Worm (Caenorhabditis elegans): ENCODE results near the gene ivns-1.

The ivns-1 gene

ce11 chrX:12633862-12634404, at the start of gene ivns-1:
TSS of gene ivns-1 (minus strand) at chrX:12634354.
- TF ChIP-seq T22C8.4 (GFP tag; IDR thresholded peaks at IDR 0.05), result no peak
- no peak for TF ChIP-seq ztf-29 (GFP tag; IDR thresholded peaks at IDR 0.05)
- no peak for TF ChIP-seq klf-2 (GFP tag; conservative IDR thresholded peaks at IDR 0.05)

ce11 chrX:12679603-12680002, 45.4 kb upstream of the ivns-1 start:
- no peak for TF ChIP-seq T22C8.4 (GFP tag; IDR thresholded peaks at IDR 0.05)
- no peak for TF ChIP-seq tab-1 (GFP tag; IDR thresholded peaks at IDR 0.05)
- TF ChIP-seq cog-1 (tag; optimal IDR thresholded peaks at IDR 0.05), result no peak
- TF ChIP-seq med-1 (GFP tag; optimal IDR thresholded peaks at IDR 0.05; ENCODE audit: insufficient read depth), result no peak
- no peak for TF ChIP-seq ref-1 (GFP tag; conservative IDR thresholded peaks at IDR 0.05)
- no peak for TF ChIP-seq klf-2 (GFP tag; conservative IDR thresholded peaks at IDR 0.05)
- no peak for TF ChIP-seq flt-1 (GFP tag; IDR thresholded peaks at IDR 0.05)
- TF ChIP-seq ztf-29 (GFP tag; IDR thresholded peaks at IDR 0.05), result no peak
- no peak for TF ChIP-seq ztf-23 (GFP tag; IDR thresholded peaks at IDR 0.05)

ce11 chrX:12678532-12678931, 44.4 kb upstream of the ivns-1 start, which contains the start of gene adt-1:
TSS of gene adt-1 (plus strand) at chrX:12678832.
- TF ChIP-seq flt-1 (GFP tag; IDR thresholded peaks at IDR 0.05) (no peak), klf-2 (GFP tag; conservative IDR thresholded peaks at IDR 0.05) (no peak), ztf-23 (GFP tag; IDR thresholded peaks at IDR 0.05) (no peak), ztf-29 (GFP tag; IDR thresholded peaks at IDR 0.05) (no peak), T22C8.4 (GFP tag; IDR thresholded peaks at IDR 0.05) (no peak), tab-1 (GFP tag; IDR thresholded peaks at IDR 0.05) (no peak), cog-1 (tag; optimal IDR thresholded peaks at IDR 0.05) (no peak), ref-1 (GFP tag; conservative IDR thresholded peaks at IDR 0.05) (no peak), med-1 (GFP tag; optimal IDR thresholded peaks at IDR 0.05; ENCODE audit: insufficient read depth) (no peak)

ce11 chrX:12677113-12677512, 43.0 kb upstream of the ivns-1 start:
- no peak for TF ChIP-seq ref-1 (GFP tag; conservative IDR thresholded peaks at IDR 0.05)
- no peak for TF ChIP-seq T22C8.4 (GFP tag; IDR thresholded peaks at IDR 0.05)
- TF ChIP-seq ztf-23 (GFP tag; IDR thresholded peaks at IDR 0.05), result no peak
- no peak for TF ChIP-seq ztf-29 (GFP tag; IDR thresholded peaks at IDR 0.05)
- no peak for TF ChIP-seq med-1 (GFP tag; optimal IDR thresholded peaks at IDR 0.05; ENCODE audit: insufficient read depth)
- no peak for TF ChIP-seq flt-1 (GFP tag; IDR thresholded peaks at IDR 0.05)
- TF ChIP-seq tab-1 (GFP tag; IDR thresholded peaks at IDR 0.05), result no peak

- TF ChIP-seq flt-1 (GFP tag; IDR thresholded peaks at IDR 0.05) (no peak), tab-1 (GFP tag; IDR thresholded peaks at IDR 0.05) (no peak), ztf-29 (GFP tag; IDR thresholded peaks at IDR 0.05) (no peak), T22C8.4 (GFP tag; IDR thresholded peaks at IDR 0.05) (no peak), med-1 (GFP tag; optimal IDR thresholded peaks at IDR 0.05; ENCODE audit: insufficient read depth) (no peak), cog-1 (tag; optimal IDR thresholded peaks at IDR 0.05) (no peak), ztf-23 (GFP tag; IDR thresholded peaks at IDR 0.05) (no peak)
These were observed 37.6 kb upstream of the ivns-1 start for ce11 chrX:12671638-12672290.

- TF ChIP-seq ref-1 (GFP tag; conservative IDR thresholded peaks at IDR 0.05) (no peak), ztf-23 (GFP tag; IDR thresholded peaks at IDR 0.05) (no peak), flt-1 (GFP tag; IDR thresholded peaks at IDR 0.05) (peak; percentile 62), cog-1 (tag; optimal IDR thresholded peaks at IDR 0.05) (peak; percentile 69)
These were observed 36.2 kb upstream of the ivns-1 start for ce11 chrX:12670385-12670784.

- TF ChIP-seq ref-1 (GFP tag; conservative IDR thresholded peaks at IDR 0.05), result no peak
These were observed 34.9 kb upstream of the ivns-1 start for ce11 chrX:12668941-12669501.

- TF ChIP-seq flt-1 (GFP tag; IDR thresholded peaks at IDR 0.05) (no peak), ztf-29 (GFP tag; IDR thresholded peaks at IDR 0.05) (no peak), T22C8.4 (GFP tag; IDR thresholded peaks at IDR 0.05) (no peak), klf-2 (GFP tag; conservative IDR thresholded peaks at IDR 0.05) (no peak), med-1 (GFP tag; optimal IDR thresholded peaks at IDR 0.05; ENCODE audit: insufficient read depth) (no peak), ref-1 (GFP tag; conservative IDR thresholded peaks at IDR 0.05) (no peak)
These were observed 33.8 kb upstream of the ivns-1 start, which contains the start of gene nhr-17 for ce11 chrX:12667804-12668511. TSS of gene nhr-17 (minus strand) at chrX:12667854.

ce11 chrX:12665799-12666198, 31.6 kb upstream of the ivns-1 start:
- no peak for TF ChIP-seq klf-2 (GFP tag; conservative IDR thresholded peaks at IDR 0.05)
- no peak for TF ChIP-seq med-1 (GFP tag; optimal IDR thresholded peaks at IDR 0.05; ENCODE audit: insufficient read depth)
- TF ChIP-seq ref-1 (GFP tag; conservative IDR thresholded peaks at IDR 0.05), result no peak
- TF ChIP-seq flt-1 (GFP tag; IDR thresholded peaks at IDR 0.05), result no peak
- TF ChIP-seq ztf-23 (GFP tag; IDR thresholded peaks at IDR 0.05), result no peak
- no peak for TF ChIP-seq cog-1 (tag; optimal IDR thresholded peaks at IDR 0.05)
- TF ChIP-seq T22C8.4 (GFP tag; IDR thresholded peaks at IDR 0.05), result no peak
- TF ChIP-seq tab-1 (GFP tag; IDR thresholded peaks at IDR 0.05), result no peak
- no peak for TF ChIP-seq ztf-29 (GFP tag; IDR thresholded peaks at IDR 0.05)

- TF ChIP-seq T22C8.4 (GFP tag; IDR thresholded peaks at IDR 0.05) (peak; percentile 96), med-1 (GFP tag; optimal IDR thresholded peaks at IDR 0.05; ENCODE audit: insufficient read depth) (peak; percentile 88), tab-1 (GFP tag; IDR thresholded peaks at IDR 0.05) (peak; percentile 99), flt-1 (GFP tag; IDR thresholded peaks at IDR 0.05) (peak; percentile 98), klf-2 (GFP tag; conservative IDR thresholded peaks at IDR 0.05) (peak; percentile 97), ztf-23 (GFP tag; IDR thresholded peaks at IDR 0.05) (peak; percentile 97), cog-1 (tag; optimal IDR thresholded peaks at IDR 0.05) (peak; percentile 88), ztf-29 (GFP tag; IDR thresholded peaks at IDR 0.05) (peak; percentile 95), ref-1 (GFP tag; conservative IDR thresholded peaks at IDR 0.05) (peak; percentile 98)
These were observed 30.9 kb upstream of the ivns-1 start for ce11 chrX:12664987-12665451.
